Worm (Caenorhabditis elegans) whole organism, L1 larva: ENCODE data around the gene arrd-14.
A peak's percentile ranks its signal among the peaks of the same experiment; 100 is the strongest.

Experiments used
- F16B12.6 ChIP-seq: fragments of 150-350 bp; optimal IDR thresholded peaks from 2 replicates; lab custom pipeline; 2014; ENCODE audit warnings: missing biosample characterization, missing genetic modification characterization
- alr-1 ChIP-seq: fragments of 200-800 bp; sonication (Bioruptor generic); optimal IDR thresholded peaks from 2 replicates; lab custom pipeline; 2018; ENCODE audit warnings: borderline replicate concordance, mild to moderate bottlenecking, missing genetic modification characterization, missing compliant biosample characterization
- aly-2 ChIP-seq: fragments of 150-350 bp; optimal IDR thresholded peaks from 2 replicates; lab custom pipeline; 2014; ENCODE audit warnings: missing biosample characterization, missing genetic modification characterization
- blmp-1 ChIP-seq: fragments of 150-350 bp; optimal IDR thresholded peaks from 2 replicates; lab custom pipeline; 2014; ENCODE audit warnings: missing biosample characterization, missing genetic modification characterization
- ceh-8 ChIP-seq: fragments of 200-800 bp; sonication (Bioruptor generic); optimal IDR thresholded peaks from 2 replicates; lab custom pipeline; 2018; ENCODE audit warnings: mild to moderate bottlenecking, missing genetic modification characterization, moderate library complexity, missing compliant biosample characterization
- ces-1 ChIP-seq: fragments of 150-350 bp; optimal IDR thresholded peaks from 2 replicates; lab custom pipeline; 2014; ENCODE audit warnings: missing biosample characterization, missing genetic modification reagents, missing genetic modification characterization
- dpl-1 ChIP-seq, 3 experiments: fragments of 150-350 bp in 2 of 3; sonication (generic microtip) in 1 of 3; optimal IDR thresholded peaks; 2 replicates each; lab custom pipeline; 2014 to 2017; ENCODE audit warnings: missing biosample characterization in 3 of 3, missing genetic modification characterization in 3 of 3, missing genetic modification reagents in 3 of 3
- dsc-1 ChIP-seq: sonication (generic microtip); optimal IDR thresholded peaks from 2 replicates; lab custom pipeline; 2016; ENCODE audit warnings: mild to moderate bottlenecking, missing genetic modification characterization, missing compliant biosample characterization
- efl-1 ChIP-seq, 4 experiments: fragments of 150-350 bp; optimal IDR thresholded peaks in 3 of 4; peaks in 1 of 4; 1 replicate in 1 of 4; 2 replicates in 3 of 4; lab custom pipeline; 2014; ENCODE audit warnings: missing biosample characterization in 2 of 4, missing genetic modification characterization in 2 of 4, missing genetic modification reagents in 2 of 4
- elt-2 ChIP-seq: sonication (generic microtip); optimal IDR thresholded peaks from 2 replicates; lab custom pipeline; 2016; ENCODE audit warnings: missing genetic modification characterization, mild to moderate bottlenecking, inconsistent platforms, missing compliant biosample characterization, missing genetic modification reagents
- ets-5 ChIP-seq: fragments of 200-800 bp; sonication (Bioruptor generic); IDR thresholded peaks from 2 replicates; pipeline ENCODE4 v1.3.6; 2022; ENCODE audit warnings: missing genetic modification characterization, missing compliant biosample characterization
- fkh-10 ChIP-seq: sonication (generic microtip); optimal IDR thresholded peaks from 2 replicates; lab custom pipeline; 2017; ENCODE audit warnings: missing biosample characterization, missing genetic modification reagents, missing genetic modification characterization
- grh-1 ChIP-seq: fragments of 200-800 bp; sonication (Bioruptor generic); IDR thresholded peaks from 2 replicates; pipeline ENCODE4 v1.3.6; 2022; ENCODE audit warnings: missing genetic modification reagents, missing genetic modification characterization, missing compliant biosample characterization
- hlh-17 ChIP-seq: fragments of 200-800 bp; sonication (Bioruptor generic); optimal IDR thresholded peaks from 2 replicates; lab custom pipeline; 2018; ENCODE audit warnings: missing genetic modification characterization, mild to moderate bottlenecking, missing compliant biosample characterization, moderate library complexity, borderline replicate concordance
- hlh-4 ChIP-seq: sonication (generic microtip); optimal IDR thresholded peaks from 2 replicates; lab custom pipeline; 2016; ENCODE audit warnings: mild to moderate bottlenecking, missing genetic modification characterization, missing compliant biosample characterization
- hpl-2 ChIP-seq: fragments of 150-350 bp; optimal IDR thresholded peaks from 2 replicates; lab custom pipeline; 2014; ENCODE audit warnings: missing biosample characterization, missing genetic modification reagents, missing genetic modification characterization
- jun-1 ChIP-seq: fragments of 150-350 bp; optimal IDR thresholded peaks from 2 replicates; lab custom pipeline; 2014; ENCODE audit warnings: missing biosample characterization, missing genetic modification reagents, missing genetic modification characterization
- lin-13 ChIP-seq: fragments of 150-350 bp; optimal IDR thresholded peaks from 2 replicates; lab custom pipeline; 2014; ENCODE audit warnings: missing biosample characterization, missing genetic modification reagents, missing genetic modification characterization
- lin-14 ChIP-seq: fragments of 200-800 bp; sonication (Bioruptor generic); optimal IDR thresholded peaks from 2 replicates; lab custom pipeline; 2018; ENCODE audit warnings: mild to moderate bottlenecking, missing genetic modification characterization, moderate library complexity, missing compliant biosample characterization
- lin-15B ChIP-seq: fragments of 150-350 bp; sonication (generic microtip); optimal IDR thresholded peaks from 3 replicates; lab custom pipeline; 2014; ENCODE audit warnings: missing biosample characterization, missing genetic modification characterization
- lin-35 ChIP-seq, 2 experiments: fragments of 150-350 bp; optimal IDR thresholded peaks; 2 replicates each; lab custom pipeline; 2014; ENCODE audit warnings: missing biosample characterization in 2 of 2, missing genetic modification characterization in 2 of 2, missing genetic modification reagents in 2 of 2
- mdl-1 ChIP-seq, 2 experiments: fragments of 150-350 bp; optimal IDR thresholded peaks; 2 replicates each; lab custom pipeline; 2014 to 2017; ENCODE audit warnings: missing biosample characterization in 2 of 2, missing genetic modification characterization in 2 of 2, inconsistent platforms in 1 of 2
- nhr-12 ChIP-seq: sonication (generic microtip); optimal IDR thresholded peaks from 2 replicates; lab custom pipeline; 2017; ENCODE audit warnings: missing biosample characterization, missing genetic modification characterization
- nhr-19 ChIP-seq: fragments of 200-800 bp; sonication (Bioruptor generic); conservative IDR thresholded peaks from 2 replicates; pipeline ENCODE4 v1.3.6; 2022; ENCODE audit warnings: missing genetic modification characterization, missing compliant biosample characterization
- nhr-20 ChIP-seq: sonication (generic microtip); optimal IDR thresholded peaks from 2 replicates; lab custom pipeline; 2016; ENCODE audit warnings: mild to moderate bottlenecking, missing genetic modification characterization, missing compliant biosample characterization
- nhr-28 ChIP-seq: fragments of 150-350 bp; optimal IDR thresholded peaks from 2 replicates; lab custom pipeline; 2014; ENCODE audit warnings: missing biosample characterization, missing genetic modification characterization
- nhr-47 ChIP-seq: sonication (generic microtip); optimal IDR thresholded peaks from 2 replicates; lab custom pipeline; 2016; ENCODE audit warnings: mild to moderate bottlenecking, missing genetic modification characterization, moderate library complexity, missing compliant biosample characterization
- nhr-76 ChIP-seq: sonication (generic microtip); optimal IDR thresholded peaks from 2 replicates; lab custom pipeline; 2017; ENCODE audit warnings: missing biosample characterization, missing genetic modification characterization
- nhr-77 ChIP-seq: fragments of 150-350 bp; optimal IDR thresholded peaks from 2 replicates; lab custom pipeline; 2014; ENCODE audit warnings: missing biosample characterization, missing genetic modification characterization
- nhr-90 ChIP-seq: sonication (generic microtip); optimal IDR thresholded peaks from 2 replicates; lab custom pipeline; 2016; ENCODE audit warnings: mild to moderate bottlenecking, missing genetic modification characterization, missing compliant biosample characterization; ENCODE audit not compliant: poor library complexity
- pag-3 ChIP-seq: sonication (generic microtip); optimal IDR thresholded peaks from 2 replicates; lab custom pipeline; 2017; ENCODE audit warnings: missing genetic modification characterization, mild to moderate bottlenecking, missing compliant biosample characterization, antibody characterized with exemption, borderline replicate concordance; ENCODE audit not compliant: insufficient read depth
- skn-1 ChIP-seq: fragments of 150-350 bp; optimal IDR thresholded peaks from 2 replicates; lab custom pipeline; 2014; ENCODE audit warnings: missing biosample characterization, missing genetic modification characterization
- snpc-4 ChIP-seq: fragments of 150-350 bp; optimal IDR thresholded peaks from 2 replicates; lab custom pipeline; 2014; ENCODE audit warnings: missing biosample characterization, missing genetic modification characterization
- swsn-7 ChIP-seq: sonication (generic microtip); optimal IDR thresholded peaks from 2 replicates; lab custom pipeline; 2016; ENCODE audit warnings: missing genetic modification characterization, missing compliant biosample characterization
- unc-30 ChIP-seq: sonication (generic microtip); optimal IDR thresholded peaks from 2 replicates; lab custom pipeline; 2017; ENCODE audit warnings: missing biosample characterization, missing genetic modification characterization
- xbp-1 ChIP-seq: sonication (generic microtip); optimal IDR thresholded peaks from 2 replicates; lab custom pipeline; 2016; ENCODE audit warnings: missing genetic modification characterization, missing compliant biosample characterization
- zag-1 ChIP-seq: fragments of 150-350 bp; optimal IDR thresholded peaks from 2 replicates; lab custom pipeline; 2014; ENCODE audit warnings: missing biosample characterization, missing genetic modification characterization
- zip-4 ChIP-seq: fragments of 200-800 bp; sonication (Bioruptor generic); optimal IDR thresholded peaks from 2 replicates; lab custom pipeline; 2018; ENCODE audit warnings: mild to moderate bottlenecking, missing genetic modification characterization, moderate library complexity, missing compliant biosample characterization
- ztf-11 ChIP-seq, 2 experiments: sonication (generic microtip); optimal IDR thresholded peaks; 2 replicates each; lab custom pipeline; 2016 to 2017; ENCODE audit warnings: missing genetic modification characterization in 2 of 2, missing biosample characterization in 1 of 2, missing compliant biosample characterization in 1 of 2
- ztf-4 ChIP-seq: fragments of 150-350 bp; optimal IDR thresholded peaks from 2 replicates; lab custom pipeline; 2014; ENCODE audit warnings: missing biosample characterization, missing genetic modification characterization

arrd-14 gene

ce11 chrII:13715733-13716132 lies 36.4 kb upstream of the arrd-14 start, which contains the start of gene zipt-2.3:
Gene zipt-2.3, minus strand, starts transcription at chrII:13715879.
- no peak for TF ChIP-seq grh-1 (GFP tag; lab: Robert Waterston, UW)
- TF ChIP-seq elt-2 (tag; lab: Kevin White, UChicago), result peak; percentile 56
- TF ChIP-seq, all 84 proteins: peak for 1

- TF ChIP-seq nhr-12 (tag; lab: Kevin White, UChicago) (no peak), ceh-8 (GFP tag; lab: Kevin White, UChicago) (no peak), snpc-4 (tag; lab: Kevin White, UChicago) (no peak), nhr-28 (tag; lab: Kevin White, UChicago) (no peak), jun-1 (tag; lab: Kevin White, UChicago) (no peak), nhr-76 (tag; lab: Kevin White, UChicago) (no peak), nhr-77 (tag; lab: Kevin White, UChicago) (no peak), xbp-1 (tag; lab: Kevin White, UChicago) (no peak), zip-4 (GFP tag; lab: Kevin White, UChicago) (no peak)
These were observed 34.4 kb upstream of the arrd-14 start for ce11 chrII:13717393-13718367.

- TF ChIP-seq zag-1 (tag; lab: Kevin White, UChicago) (no peak), fkh-10 (GFP tag; lab: Kevin White, UChicago) (no peak), hlh-4 (tag; lab: Kevin White, UChicago) (no peak), swsn-7 (tag; lab: Kevin White, UChicago) (no peak), lin-15B (tag; lab: Kevin White, UChicago) (no peak), ces-1 (GFP tag; lab: Kevin White, UChicago) (no peak), hlh-17 (GFP tag; lab: Kevin White, UChicago) (no peak)
These were observed 31.5 kb upstream of the arrd-14 start for ce11 chrII:13720650-13721049.

DNA sequence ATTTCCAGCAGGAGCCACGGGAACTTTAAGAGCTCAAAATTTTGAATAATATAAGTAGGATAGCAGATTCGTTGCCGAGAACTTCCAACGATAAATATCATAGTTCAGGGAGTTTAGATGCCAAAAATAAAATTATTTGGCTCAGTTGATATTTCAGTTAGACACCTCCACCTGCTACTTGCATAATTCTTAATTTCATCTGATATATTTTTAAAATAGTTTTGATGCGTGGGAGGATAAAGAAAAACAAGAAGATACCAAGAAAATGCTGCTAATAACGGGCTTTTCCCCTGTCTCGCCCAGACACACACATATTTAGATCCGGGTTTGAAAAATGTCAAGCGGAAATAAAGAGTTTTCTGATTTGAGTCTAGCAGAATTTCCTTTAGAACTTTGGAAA lies 30.9 kb upstream of the arrd-14 start, which contains the start of gene sre-46:
sre-46 (minus strand) TSS at position 101 of the 400 bp plus-strand sequence.
- TF ChIP-seq mdl-1 (tag; optimal IDR thresholded peaks at IDR 0.05; lab: Kevin White, UChicago), result no peak
- TF ChIP-seq hpl-2 (GFP tag; lab: Kevin White, UChicago), result no peak
- TF ChIP-seq dsc-1, result no peak
- TF ChIP-seq lin-35 (GFP tag; optimal IDR thresholded peaks at IDR 0.05; lab: Kevin White, UChicago), result no peak
- TF ChIP-seq alr-1, result no peak
- TF ChIP-seq lin-13 (GFP tag; lab: Kevin White, UChicago), result no peak
- TF ChIP-seq nhr-47 (tag; lab: Kevin White, UChicago), result no peak
- TF ChIP-seq aly-2 (tag; lab: Kevin White, UChicago), result no peak

ce11 chrII:13722763-13723162 lies 29.4 kb upstream of the arrd-14 start, which contains the start of gene Y54G9A.5:
Gene Y54G9A.5, plus strand, starts transcription at chrII:13723007.
- TF ChIP-seq skn-1, result no peak
- no peak for TF ChIP-seq pag-3
- TF ChIP-seq nhr-20, result no peak
- TF ChIP-seq alr-1, result no peak
- TF ChIP-seq fkh-10 (GFP tag; lab: Kevin White, UChicago), result no peak
- peak in 1 of 2 experiments; percentile 70 for TF ChIP-seq lin-35 (GFP tag; optimal IDR thresholded peaks at IDR 0.05; lab: Kevin White, UChicago)
- TF ChIP-seq grh-1 (GFP tag; lab: Robert Waterston, UW), result no peak
- no peak for TF ChIP-seq ces-1 (GFP tag; lab: Kevin White, UChicago)
- no peak for TF ChIP-seq zip-4 (GFP tag; lab: Kevin White, UChicago)
- no peak for TF ChIP-seq F16B12.6 (tag; lab: Kevin White, UChicago)
- TF ChIP-seq dpl-1 (GFP tag; optimal IDR thresholded peaks at IDR 0.05; lab: Kevin White, UChicago), result peak in 2 of 3 experiments; percentile 4 to 61
- peak; percentile 43 to 93 for TF ChIP-seq efl-1 (optimal IDR thresholded peaks at IDR 0.05; lab: Kevin White, UChicago)
- peak; percentile 55 to 95 for TF ChIP-seq efl-1 (GFP tag; optimal IDR thresholded peaks at IDR 0.05 in 1 of 2; lab: Kevin White, UChicago)
- TF ChIP-seq ets-5 (GFP tag; lab: Robert Waterston, UW), result 0 out of 2 replicates have a peak, but pooled peaks have one; percentile 26
- TF ChIP-seq ztf-4 (tag; lab: Kevin White, UChicago), result no peak
- TF ChIP-seq lin-13 (GFP tag; lab: Kevin White, UChicago), result no peak
- TF ChIP-seq nhr-90 (tag; lab: Kevin White, UChicago), result no peak
- TF ChIP-seq mdl-1 (tag; optimal IDR thresholded peaks at IDR 0.05; lab: Kevin White, UChicago), result no peak
- TF ChIP-seq nhr-19 (GFP tag; lab: Robert Waterston, UW), result no peak
- no peak for TF ChIP-seq lin-14 (GFP tag; lab: Kevin White, UChicago)
- TF ChIP-seq unc-30 (tag; lab: Kevin White, UChicago), result no peak
- TF ChIP-seq blmp-1 (tag; lab: Kevin White, UChicago), result no peak
- TF ChIP-seq ztf-11 (tag; optimal IDR thresholded peaks at IDR 0.05; lab: Kevin White, UChicago), result no peak
